Worm (Caenorhabditis elegans): ENCODE data around the gene srt-42.
"Not testable (repeated sequence)": the region's sequence is repeated elsewhere in the genome, so short reads cannot be mapped to it uniquely, and the experiment has no call there.

srt-42 gene

ce11 chrV:1811035-1811434, 3.8 kb downstream of the srt-42 start, which contains the start of gene Y46H3A.4:
TSS of gene Y46H3A.4 (minus strand) at chrV:1811135.
- no peak for TF ChIP-seq lsy-2 (tag; optimal IDR thresholded peaks at IDR 0.05)
- TF ChIP-seq bed-3 (GFP tag; optimal IDR thresholded peaks at IDR 0.05), result no peak
- TF ChIP-seq nhr-28 (tag; optimal IDR thresholded peaks at IDR 0.05), result no peak
- TF ChIP-seq ham-2 (GFP tag; optimal IDR thresholded peaks at IDR 0.05), result no peak
- no peak for TF ChIP-seq ceh-43 (GFP tag; optimal IDR thresholded peaks at IDR 0.05)
- TF ChIP-seq elt-3 (tag; optimal IDR thresholded peaks at IDR 0.05), result no peak
- TF ChIP-seq zip-8 (tag; optimal IDR thresholded peaks at IDR 0.05), result no peak
- TF ChIP-seq ceh-39 (tag; optimal IDR thresholded peaks at IDR 0.05), result no peak
- no peak for TF ChIP-seq sptf-1 (tag; optimal IDR thresholded peaks at IDR 0.05)
- no peak for TF ChIP-seq nhr-237 (tag; optimal IDR thresholded peaks at IDR 0.05)
- no peak for TF ChIP-seq ztf-11 (tag; optimal IDR thresholded peaks at IDR 0.05)
- no peak for TF ChIP-seq sem-2 (GFP tag; optimal IDR thresholded peaks at IDR 0.05)
- no peak for TF ChIP-seq cnd-1 (tag; optimal IDR thresholded peaks at IDR 0.05)
- TF ChIP-seq ces-1 (GFP tag; optimal IDR thresholded peaks at IDR 0.05), result no peak
- no peak for TF ChIP-seq lin-13 (tag; optimal IDR thresholded peaks at IDR 0.05)
- no peak for TF ChIP-seq mab-5 (tag; optimal IDR thresholded peaks at IDR 0.05)
- no peak for TF ChIP-seq unc-120 (tag; optimal IDR thresholded peaks at IDR 0.05; ENCODE audit: poor library complexity, severe bottlenecking)

- not testable (repeated sequence) for TF ChIP-seq snpc-4 (tag; optimal IDR thresholded peaks at IDR 0.05); drap-1 (GFP tag; optimal IDR thresholded peaks at IDR 0.05); unc-120 (tag; optimal IDR thresholded peaks at IDR 0.05; ENCODE audit: poor library complexity, severe bottlenecking)
Observed at ce11 chrV:1814784-1815183, 7.5 kb downstream of the srt-42 start, which contains the start of gene Y46H3A.5. TSS of gene Y46H3A.5 (minus strand) at chrV:1814884.

- TF ChIP-seq nhr-2 (tag; optimal IDR thresholded peaks at IDR 0.05) (no peak), lin-32 (GFP tag; optimal IDR thresholded peaks at IDR 0.05) (no peak), nhr-12 (tag; optimal IDR thresholded peaks at IDR 0.05) (no peak), elt-3 (tag; optimal IDR thresholded peaks at IDR 0.05) (no peak), ces-1 (GFP tag; optimal IDR thresholded peaks at IDR 0.05) (no peak), snpc-4 (tag; optimal IDR thresholded peaks at IDR 0.05) (no peak), M03D4.4 (tag; optimal IDR thresholded peaks at IDR 0.05) (no peak), zip-8 (tag; optimal IDR thresholded peaks at IDR 0.05) (no peak), unc-120 (tag; optimal IDR thresholded peaks at IDR 0.05; ENCODE audit: poor library complexity, severe bottlenecking) (no peak), mep-1 (tag; optimal IDR thresholded peaks at IDR 0.05) (no peak), ham-2 (GFP tag; optimal IDR thresholded peaks at IDR 0.05) (no peak), sem-2 (GFP tag; optimal IDR thresholded peaks at IDR 0.05) (no peak), sptf-1 (tag; optimal IDR thresholded peaks at IDR 0.05) (no peak)
Observed at ce11 chrV:1820016-1820415, 12.8 kb downstream of the srt-42 start.

ce11 chrV:1820749-1821148, 13.5 kb downstream of the srt-42 start:
- TF ChIP-seq ceh-39 (tag; optimal IDR thresholded peaks at IDR 0.05), result no peak
- no peak for TF ChIP-seq ceh-43 (GFP tag; optimal IDR thresholded peaks at IDR 0.05)
- no peak for TF ChIP-seq nhr-76 (tag; optimal IDR thresholded peaks at IDR 0.05)
- TF ChIP-seq mls-2 (tag; optimal IDR thresholded peaks at IDR 0.05), result no peak
- no peak for TF ChIP-seq sem-2 (GFP tag; optimal IDR thresholded peaks at IDR 0.05)
- TF ChIP-seq lin-32 (GFP tag; optimal IDR thresholded peaks at IDR 0.05), result no peak
- TF ChIP-seq hlh-1 (tag; optimal IDR thresholded peaks at IDR 0.05), result no peak
- no peak for TF ChIP-seq ham-2 (GFP tag; optimal IDR thresholded peaks at IDR 0.05)
- TF ChIP-seq unc-120 (tag; optimal IDR thresholded peaks at IDR 0.05; ENCODE audit: poor library complexity, severe bottlenecking), result no peak
- no peak for TF ChIP-seq M03D4.4 (tag; optimal IDR thresholded peaks at IDR 0.05)
- TF ChIP-seq lsy-2 (tag; optimal IDR thresholded peaks at IDR 0.05), result no peak
- TF ChIP-seq drap-1 (GFP tag; optimal IDR thresholded peaks at IDR 0.05), result no peak
- no peak for TF ChIP-seq nhr-237 (tag; optimal IDR thresholded peaks at IDR 0.05)
- no peak for TF ChIP-seq nhr-12 (tag; optimal IDR thresholded peaks at IDR 0.05)

- TF ChIP-seq tbx-8 (GFP tag; optimal IDR thresholded peaks at IDR 0.05) (no peak), unc-62 (GFP tag; optimal IDR thresholded peaks at IDR 0.05) (no peak), M03D4.4 (tag; optimal IDR thresholded peaks at IDR 0.05) (peak; percentile 48), bed-3 (GFP tag; optimal IDR thresholded peaks at IDR 0.05) (peak; percentile 17), blmp-1 (tag; optimal IDR thresholded peaks at IDR 0.05) (peak; percentile 29), hlh-1 (tag; optimal IDR thresholded peaks at IDR 0.05) (peak; percentile 40), mep-1 (tag; optimal IDR thresholded peaks at IDR 0.05) (peak; percentile 5), unc-120 (tag; optimal IDR thresholded peaks at IDR 0.05; ENCODE audit: poor library complexity, severe bottlenecking) (peak; percentile 14), mls-2 (tag; optimal IDR thresholded peaks at IDR 0.05) (peak; percentile 29), drap-1 (GFP tag; optimal IDR thresholded peaks at IDR 0.05) (peak; percentile 31), lin-13 (tag; optimal IDR thresholded peaks at IDR 0.05) (no peak), ham-2 (GFP tag; optimal IDR thresholded peaks at IDR 0.05) (peak; percentile 14), sptf-1 (tag; optimal IDR thresholded peaks at IDR 0.05) (peak; percentile 73), nhr-237 (tag; optimal IDR thresholded peaks at IDR 0.05) (peak; percentile 5), elt-3 (tag; optimal IDR thresholded peaks at IDR 0.05) (no peak), ceh-39 (tag; optimal IDR thresholded peaks at IDR 0.05) (no peak)
Observed at ce11 chrV:1821287-1821686, 14.0 kb downstream of the srt-42 start, which contains the start of the genes gly-7 and mrpl-39. TSS of gene gly-7 (minus strand) at chrV:1821323. TSS of gene mrpl-39 (plus strand) at chrV:1821579.

Measured in whole organism, mixed stage, embryonic.